Fruit fly (Drosophila melanogaster): ENCODE data around the gene CG33673.

The CG33673 gene

dm6 chr2L:1981726-1982367 lies 35.3 kb upstream of the CG33673 start, which contains the start of gene CG7289 (continued):
- TF ChIP-seq CG10321 (GFP tag; IDR thresholded peaks at IDR 0.05): no peak
- no peak for TF ChIP-seq CG7928 (GFP tag; optimal IDR thresholded peaks at IDR 0.05)
- no peak for TF ChIP-seq CG3163 (GFP tag; optimal IDR thresholded peaks at IDR 0.05)
- TF ChIP-seq Hr3 (GFP tag; optimal IDR thresholded peaks at IDR 0.05): no peak
- TF ChIP-seq CG18619 (GFP tag; optimal IDR thresholded peaks at IDR 0.05): no peak
- TF ChIP-seq jumu (GFP tag; optimal IDR thresholded peaks at IDR 0.05): no peak
- peak; percentile 53 for TF ChIP-seq MESR4 (GFP tag; optimal IDR thresholded peaks at IDR 0.05)
- no peak for TF ChIP-seq z (GFP tag; IDR thresholded peaks at IDR 0.05)
- peak; percentile 41; the same call in 1 of the 3 replicates for TF ChIP-seq CG11560 (tag; IDR thresholded peaks at IDR 0.05)
- no peak for TF ChIP-seq Max (GFP tag; optimal IDR thresholded peaks at IDR 0.05)
- TF ChIP-seq Tbp (GFP tag; optimal IDR thresholded peaks at IDR 0.05): no peak
- no peak for TF ChIP-seq hkb (optimal IDR thresholded peaks at IDR 0.05)
- TF ChIP-seq hkb (GFP tag; IDR thresholded peaks at IDR 0.05): no peak
- no peak for TF ChIP-seq sim (GFP tag; IDR thresholded peaks at IDR 0.05)
- no peak for TF ChIP-seq gsb (GFP tag; IDR thresholded peaks at IDR 0.05)
- TF ChIP-seq dati (GFP tag; IDR thresholded peaks at IDR 0.05): no peak
- no peak for TF ChIP-seq CG5180 (GFP tag; optimal IDR thresholded peaks at IDR 0.05)
- peak; percentile 49 for TF ChIP-seq YL-1 (GFP tag; optimal IDR thresholded peaks at IDR 0.05)
- TF ChIP-seq zfh2 (GFP tag; optimal IDR thresholded peaks at IDR 0.05): no peak
- no peak for TF ChIP-seq gt (GFP tag; IDR thresholded peaks at IDR 0.05)
- TF ChIP-seq pzg (GFP tag; optimal IDR thresholded peaks at IDR 0.05): peak; percentile 55
- TF ChIP-seq Opbp (GFP tag; IDR thresholded peaks at IDR 0.05; ENCODE audit: partially characterized antibody): peak; percentile 71; the same call in 2 of the 3 replicates
- no peak for TF ChIP-seq CG16815 (GFP tag; optimal IDR thresholded peaks at IDR 0.05)
- no peak for TF ChIP-seq Side (GFP tag; optimal IDR thresholded peaks at IDR 0.05)
- no peak for TF ChIP-seq slou (GFP tag; optimal IDR thresholded peaks at IDR 0.05)
- no peak for TF ChIP-seq Spps (tag; optimal IDR thresholded peaks at IDR 0.05)
- no peak for TF ChIP-seq ab (GFP tag; optimal IDR thresholded peaks at IDR 0.05)
- peak; percentile 12 for TF ChIP-seq mam (GFP tag; optimal IDR thresholded peaks at IDR 0.05)
- TF ChIP-seq CG11504 (tag; optimal IDR thresholded peaks at IDR 0.05): no peak
- peak; percentile 61 for TF ChIP-seq Dll (GFP tag; IDR thresholded peaks at IDR 0.05; ENCODE audit: partially characterized antibody)
- TF ChIP-seq Nf-YA (GFP tag; IDR thresholded peaks at IDR 0.05): no peak
- TF ChIP-seq CG11093 (GFP tag; IDR thresholded peaks at IDR 0.05): no peak
- TF ChIP-seq amos (GFP tag; IDR thresholded peaks at IDR 0.05; ENCODE audit: partially characterized antibody): peak; percentile 64
- TF ChIP-seq CG17359 (tag; optimal IDR thresholded peaks at IDR 0.05): no peak
- peak; percentile 11; the same call in 1 of the 3 replicates for TF ChIP-seq vnd (GFP tag; IDR thresholded peaks at IDR 0.05; ENCODE audit: partially characterized antibody)
- no peak for TF ChIP-seq dimm (GFP tag; IDR thresholded peaks at IDR 0.05)
- no peak for TF ChIP-seq Rx (GFP tag; IDR thresholded peaks at IDR 0.05)
- TF ChIP-seq CG18262 (tag; optimal IDR thresholded peaks at IDR 0.05): no peak
- TF ChIP-seq Sox100B (GFP tag; optimal IDR thresholded peaks at IDR 0.05): no peak
- no peak for TF ChIP-seq CG8290 (GFP tag; optimal IDR thresholded peaks at IDR 0.05)
- TF ChIP-seq CG8290 (tag; optimal IDR thresholded peaks at IDR 0.05): peak in 1 of 2 experiments; percentile 35
- no peak for TF ChIP-seq sr (GFP tag; IDR thresholded peaks at IDR 0.05)
- no peak for TF ChIP-seq cwo (GFP tag; optimal IDR thresholded peaks at IDR 0.05)
- TF ChIP-seq fu2 (GFP tag; optimal IDR thresholded peaks at IDR 0.05): no peak
- no peak for TF ChIP-seq nerfin-2 (GFP tag; IDR thresholded peaks at IDR 0.05; ENCODE audit: partially characterized antibody)
- TF ChIP-seq emc (GFP tag; optimal IDR thresholded peaks at IDR 0.05): no peak
- TF ChIP-seq unpg (GFP tag; optimal IDR thresholded peaks at IDR 0.05): no peak
- no peak for TF ChIP-seq CG6254 (GFP tag; optimal IDR thresholded peaks at IDR 0.05)
- TF ChIP-seq CG17612 (GFP tag; IDR thresholded peaks at IDR 0.05): no peak
- no peak for TF ChIP-seq slp2 (GFP tag; optimal IDR thresholded peaks at IDR 0.05)
- TF ChIP-seq CG2129 (GFP tag; IDR thresholded peaks at IDR 0.05; ENCODE audit: partially characterized antibody): no peak
